Worm (Caenorhabditis elegans) whole organism, late embryonic: Measurements from ENCODE around the gene K09H11.15.
"Not testable (repeated sequence)": the region's sequence is repeated elsewhere in the genome, so short reads cannot be mapped to it uniquely, and the experiment has no call there.

Experiments used
- K09A11.1 ChIP-seq: sonication (generic microtip); optimal IDR thresholded peaks from 2 replicates; lab custom pipeline; 2017; ENCODE audit warnings: antibody characterized with exemption, mild to moderate bottlenecking, missing genetic modification characterization, missing compliant biosample characterization; ENCODE audit not compliant: insufficient read depth
- T23F11.4 ChIP-seq: fragments of 200-800 bp; sonication (Bioruptor generic); optimal IDR thresholded peaks from 2 replicates; lab custom pipeline; 2018; ENCODE audit warnings: mild to moderate bottlenecking, missing genetic modification characterization, missing compliant biosample characterization
- Y22D7AL.16 ChIP-seq: sonication (generic microtip); optimal IDR thresholded peaks from 2 replicates; lab custom pipeline; 2016; ENCODE audit warnings: missing genetic modification characterization, missing compliant biosample characterization
- ahr-1 ChIP-seq: sonication (generic microtip); optimal IDR thresholded peaks from 2 replicates; lab custom pipeline; 2016; ENCODE audit warnings: missing genetic modification characterization, missing compliant biosample characterization
- ama-1 ChIP-seq: fragments of 150-350 bp; optimal IDR thresholded peaks from 2 replicates; lab custom pipeline; 2014
- ceh-14 ChIP-seq: sonication (generic microtip); optimal IDR thresholded peaks from 2 replicates; lab custom pipeline; 2016; ENCODE audit warnings: missing genotype, missing genetic modification characterization, missing compliant biosample characterization
- ceh-2 ChIP-seq: sonication (generic microtip); optimal IDR thresholded peaks from 2 replicates; lab custom pipeline; 2016; ENCODE audit warnings: missing genotype, missing genetic modification characterization, missing compliant biosample characterization
- ceh-30 ChIP-seq: fragments of 150-350 bp; optimal IDR thresholded peaks from 2 replicates; lab custom pipeline; 2014; ENCODE audit warnings: missing biosample characterization, missing genetic modification characterization
- ceh-31 ChIP-seq: sonication (generic microtip); optimal IDR thresholded peaks from 2 replicates; lab custom pipeline; 2016; ENCODE audit warnings: missing genetic modification characterization, missing compliant biosample characterization
- ceh-34 ChIP-seq: sonication (generic microtip); optimal IDR thresholded peaks from 2 replicates; lab custom pipeline; 2016; ENCODE audit warnings: mild to moderate bottlenecking, missing genetic modification characterization, missing compliant biosample characterization
- ceh-45 ChIP-seq: fragments of 200-800 bp; sonication (Bioruptor generic); IDR thresholded peaks from 2 replicates; pipeline ENCODE4 v1.3.6; 2022; ENCODE audit warnings: missing genetic modification reagents, missing genetic modification characterization, missing compliant biosample characterization
- ceh-48 ChIP-seq: sonication (generic microtip); optimal IDR thresholded peaks from 2 replicates; lab custom pipeline; 2016; ENCODE audit warnings: missing genetic modification characterization, inconsistent platforms, missing compliant biosample characterization
- ceh-6 ChIP-seq: fragments of 200-800 bp; sonication (Bioruptor generic); optimal IDR thresholded peaks from 2 replicates; lab custom pipeline; 2018; ENCODE audit warnings: mild to moderate bottlenecking, missing genetic modification characterization, missing compliant biosample characterization
- dmd-4 ChIP-seq: sonication (generic microtip); optimal IDR thresholded peaks from 2 replicates; lab custom pipeline; 2016; ENCODE audit warnings: borderline replicate concordance, missing genetic modification characterization, missing compliant biosample characterization
- dve-1 ChIP-seq: sonication (generic microtip); optimal IDR thresholded peaks from 2 replicates; lab custom pipeline; 2017; ENCODE audit warnings: antibody characterized with exemption, mild to moderate bottlenecking, missing genetic modification characterization, missing compliant biosample characterization
- elt-4 ChIP-seq: sonication (generic microtip); optimal IDR thresholded peaks from 2 replicates; lab custom pipeline; 2016; ENCODE audit warnings: missing genetic modification characterization, missing compliant biosample characterization
- fkh-10 ChIP-seq: fragments of 150-350 bp; optimal IDR thresholded peaks from 2 replicates; lab custom pipeline; 2014; ENCODE audit warnings: missing biosample characterization, missing genetic modification reagents, missing genetic modification characterization
- hlh-13 ChIP-seq: fragments of 200-800 bp; sonication (Bioruptor generic); optimal IDR thresholded peaks from 2 replicates; lab custom pipeline; 2018; ENCODE audit warnings: mild to moderate bottlenecking, missing genetic modification characterization, missing compliant biosample characterization
- hlh-15 ChIP-seq: sonication (generic microtip); optimal IDR thresholded peaks from 2 replicates; lab custom pipeline; 2016; ENCODE audit warnings: missing genetic modification characterization, missing compliant biosample characterization
- hlh-30 ChIP-seq: sonication (generic microtip); optimal IDR thresholded peaks from 2 replicates; lab custom pipeline; 2017; ENCODE audit warnings: antibody characterized with exemption, missing genetic modification characterization, missing compliant biosample characterization; ENCODE audit not compliant: insufficient read depth
- hlh-6 ChIP-seq: sonication (generic microtip); optimal IDR thresholded peaks from 2 replicates; lab custom pipeline; 2016; ENCODE audit warnings: missing genotype, missing genetic modification characterization, missing compliant biosample characterization
- hlh-8 ChIP-seq: sonication (generic microtip); optimal IDR thresholded peaks from 2 replicates; lab custom pipeline; 2016; ENCODE audit warnings: missing genotype, missing genetic modification characterization, missing compliant biosample characterization
- lin-11 ChIP-seq: fragments of 200-800 bp; sonication (Bioruptor generic); optimal IDR thresholded peaks from 2 replicates; lab custom pipeline; 2018; ENCODE audit warnings: mild to moderate bottlenecking, missing genetic modification characterization, missing compliant biosample characterization
- mec-3 ChIP-seq: sonication (generic microtip); optimal IDR thresholded peaks from 2 replicates; lab custom pipeline; 2016; ENCODE audit warnings: borderline replicate concordance, missing genetic modification characterization, missing compliant biosample characterization
- nfya-1 ChIP-seq: sonication (generic microtip); optimal IDR thresholded peaks from 2 replicates; lab custom pipeline; 2017; ENCODE audit warnings: missing genetic modification characterization, mild to moderate bottlenecking, missing compliant biosample characterization, antibody characterized with exemption, moderate library complexity
- npax-4 ChIP-seq: sonication (generic microtip); optimal IDR thresholded peaks from 2 replicates; lab custom pipeline; 2016; ENCODE audit warnings: missing genetic modification characterization, missing compliant biosample characterization
- odd-2 ChIP-seq: sonication (generic microtip); optimal IDR thresholded peaks from 2 replicates; lab custom pipeline; 2017; ENCODE audit warnings: antibody characterized with exemption, mild to moderate bottlenecking, missing genetic modification characterization, missing compliant biosample characterization
- pqm-1 ChIP-seq: sonication (generic microtip); optimal IDR thresholded peaks from 2 replicates; lab custom pipeline; 2016; ENCODE audit warnings: missing genetic modification characterization, missing compliant biosample characterization
- rnt-1 ChIP-seq: sonication (generic microtip); optimal IDR thresholded peaks from 2 replicates; lab custom pipeline; 2016; ENCODE audit warnings: missing genetic modification characterization, missing compliant biosample characterization
- sox-2 ChIP-seq: fragments of 200-800 bp; sonication (Bioruptor generic); IDR thresholded peaks from 2 replicates; pipeline ENCODE4 v1.3.6; 2022; ENCODE audit warnings: missing genetic modification reagents, missing genetic modification characterization, missing compliant biosample characterization
- syd-9 ChIP-seq: sonication (generic microtip); optimal IDR thresholded peaks from 2 replicates; lab custom pipeline; 2016; ENCODE audit warnings: mild to moderate bottlenecking, missing genetic modification characterization, moderate library complexity, missing compliant biosample characterization
- tbx-2 ChIP-seq: sonication (generic microtip); optimal IDR thresholded peaks from 2 replicates; lab custom pipeline; 2016; ENCODE audit warnings: missing genetic modification characterization, missing compliant biosample characterization
- unc-3 ChIP-seq, 2 experiments: fragments of 200-800 bp in 1 of 2; sonication (Bioruptor generic) in 1 of 2; sonication (generic microtip) in 1 of 2; conservative IDR thresholded peaks in 1 of 2; optimal IDR thresholded peaks in 1 of 2; 2 replicates each; pipeline versions ENCODE4 v1.3.6 to Lab custom; 2016 to 2022; ENCODE audit warnings: missing compliant biosample characterization in 2 of 2, missing genetic modification characterization in 2 of 2, missing genetic modification reagents in 1 of 2
- unc-42 ChIP-seq: sonication (generic microtip); optimal IDR thresholded peaks from 2 replicates; lab custom pipeline; 2016; ENCODE audit warnings: missing genotype, missing genetic modification characterization, missing compliant biosample characterization
- unc-55 ChIP-seq: sonication (generic microtip); optimal IDR thresholded peaks from 2 replicates; lab custom pipeline; 2017; ENCODE audit warnings: missing biosample characterization, missing genetic modification reagents, missing genetic modification characterization
- ztf-16 ChIP-seq: sonication (generic microtip); optimal IDR thresholded peaks from 2 replicates; lab custom pipeline; 2017; ENCODE audit warnings: missing genetic modification characterization, missing compliant biosample characterization

Gene K09H11.15

DNA sequence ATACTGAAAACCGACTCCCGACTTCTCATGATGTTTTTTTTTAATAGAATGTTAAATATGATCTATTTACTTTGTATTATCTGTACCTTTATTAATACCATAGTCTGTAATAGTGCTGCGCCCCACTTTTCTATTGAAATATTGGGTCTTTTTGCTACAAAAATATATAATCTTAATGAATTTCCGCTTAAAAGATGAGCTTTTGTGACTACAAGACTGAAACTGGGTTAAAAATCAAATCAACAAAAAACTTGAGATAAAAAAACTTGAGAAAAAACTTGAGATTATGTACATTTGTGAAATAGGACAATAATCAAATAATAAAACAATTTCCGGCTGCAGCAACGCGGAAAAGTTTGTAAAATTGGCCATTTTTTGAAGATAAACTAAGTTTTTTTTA is at the start of gene K09H11.15:
TSS of gene K09H11.15 (minus strand) at position 101 of the 400 bp plus-strand sequence.
- TF ChIP-seq hlh-13 (no peak), mec-3 (tag; lab: Kevin White, UChicago) (no peak), ceh-34 (tag; lab: Kevin White, UChicago) (no peak), K09A11.1 (tag; lab: Kevin White, UChicago) (no peak), hlh-30 (tag; lab: Kevin White, UChicago) (no peak), ztf-16 (tag; lab: Kevin White, UChicago) (no peak), fkh-10 (GFP tag; lab: Kevin White, UChicago) (no peak), hlh-8 (tag; lab: Kevin White, UChicago) (no peak), ceh-48 (no peak), dmd-4 (tag; lab: Kevin White, UChicago) (no peak), elt-4 (tag; lab: Kevin White, UChicago) (no peak), T23F11.4 (GFP tag; lab: Kevin White, UChicago) (no peak), dve-1 (tag; lab: Kevin White, UChicago) (no peak), pqm-1 (tag; lab: Kevin White, UChicago) (no peak), ahr-1 (tag; lab: Kevin White, UChicago) (no peak)

- TF ChIP-seq odd-2 (tag; lab: Kevin White, UChicago) (no peak), unc-55 (peak; percentile 21)
Measured at ce11 chrV:5779984-5780383, 49.3 kb upstream of the K09H11.15 start.

- TF ChIP-seq sox-2 (GFP tag; lab: Robert Waterston, UW) (peak; percentile 78), unc-3 (GFP tag; conservative IDR thresholded peaks at IDR 0.05; lab: Robert Waterston, UW) (peak; percentile 72; the same call in 1 of the 2 replicates), unc-42 (tag; lab: Kevin White, UChicago) (peak; percentile 28), nfya-1 (tag; lab: Kevin White, UChicago) (peak; percentile 28), ceh-45 (GFP tag; lab: Robert Waterston, UW) (peak; percentile 87), ceh-31 (peak; percentile 50), rnt-1 (tag; lab: Kevin White, UChicago) (peak; percentile 45), ceh-14 (tag; lab: Kevin White, UChicago) (peak; percentile 4), tbx-2 (tag; lab: Kevin White, UChicago) (peak; percentile 4)
- TF ChIP-seq unc-3 (tag; optimal IDR thresholded peaks at IDR 0.05; lab: Kevin White, UChicago): not testable (repeated sequence)
Measured at ce11 chrV:5776941-5777340, 46.3 kb upstream of the K09H11.15 start, which contains the start of gene F44E7.4. Gene F44E7.4, minus strand, starts transcription at chrV:5776953.

ce11 chrV:5774137-5774536 is 43.5 kb upstream of the K09H11.15 start:
- TF ChIP-seq hlh-6 (no peak), Y22D7AL.16 (tag; lab: Kevin White, UChicago) (no peak), T23F11.4 (GFP tag; lab: Kevin White, UChicago) (no peak), syd-9 (no peak), npax-4 (tag; lab: Kevin White, UChicago) (no peak), hlh-15 (tag; lab: Kevin White, UChicago) (no peak), lin-11 (tag; lab: Kevin White, UChicago) (no peak), ceh-2 (tag; lab: Kevin White, UChicago) (no peak), ceh-6 (GFP tag; lab: Kevin White, UChicago) (no peak), ceh-30 (tag; lab: Kevin White, UChicago) (no peak), ceh-14 (tag; lab: Kevin White, UChicago) (no peak), hlh-8 (tag; lab: Kevin White, UChicago) (no peak), ama-1 (lab: Kevin White, UChicago) (no peak)
- TF ChIP-seq, all 69 proteins: peak for 0
